Fruit fly (Drosophila melanogaster) whole organism, prepupa: ENCODE data around the gene Tbcd.

ENCODE experiments used
- Blimp-1 ChIP-seq: fragments of 200-800 bp; sonication (Bioruptor generic); optimal IDR thresholded peaks from 3 replicates; lab custom pipeline; 2017; ENCODE audit warnings: missing biosample characterization, missing genetic modification characterization, mild to moderate bottlenecking, moderate library complexity, missing genetic modification reagents
- CG10631 ChIP-seq: fragments of 200-800 bp; sonication (Bioruptor generic); optimal IDR thresholded peaks from 2 replicates; lab custom pipeline; 2016; ENCODE audit warnings: missing biosample characterization, missing genetic modification characterization
- CG10669 ChIP-seq: fragments of 200-800 bp; sonication (Bioruptor generic); optimal IDR thresholded peaks from 3 replicates; lab custom pipeline; 2018; ENCODE audit warnings: missing biosample characterization, mild to moderate bottlenecking, missing genetic modification characterization, moderate library complexity
- CG11762 ChIP-seq: fragments of 200-800 bp; sonication (Bioruptor generic); optimal IDR thresholded peaks from 3 replicates; lab custom pipeline; 2016; ENCODE audit warnings: missing biosample characterization, missing genetic modification characterization; ENCODE audit not compliant: insufficient read depth
- CG11902 ChIP-seq: fragments of 200-800 bp; sonication (Bioruptor generic); optimal IDR thresholded peaks from 3 replicates; lab custom pipeline; 2016; ENCODE audit warnings: missing biosample characterization, missing genetic modification characterization
- CG15336 ChIP-seq: fragments of 200-800 bp; sonication (Bioruptor generic); IDR thresholded peaks from 2 replicates; pipeline ENCODE4 v1.3.6; 2022; ENCODE audit warnings: missing biosample characterization, missing genetic modification characterization
- CG1621 ChIP-seq: fragments of 200-800 bp; sonication (Bioruptor generic); optimal IDR thresholded peaks from 3 replicates; lab custom pipeline; 2018; ENCODE audit warnings: missing biosample characterization, mild to moderate bottlenecking, missing genetic modification characterization
- CG16779 ChIP-seq: fragments of 200-800 bp; sonication (Bioruptor generic); optimal IDR thresholded peaks from 3 replicates; lab custom pipeline; 2017; ENCODE audit warnings: missing biosample characterization, mild to moderate bottlenecking, missing genetic modification characterization
- CG31627 ChIP-seq: fragments of 200-800 bp; sonication (Bioruptor generic); optimal IDR thresholded peaks from 3 replicates; lab custom pipeline; 2016; ENCODE audit warnings: missing biosample characterization, missing genetic modification characterization
- CG34406 ChIP-seq: fragments of 200-800 bp; sonication (Bioruptor generic); optimal IDR thresholded peaks from 3 replicates; lab custom pipeline; 2016; ENCODE audit warnings: missing biosample characterization, missing genetic modification characterization
- CG3919 ChIP-seq: fragments of 200-800 bp; sonication (Bioruptor generic); optimal IDR thresholded peaks from 3 replicates; lab custom pipeline; 2016; ENCODE audit warnings: missing biosample characterization, missing genetic modification characterization
- CG4318 ChIP-seq: fragments of 200-800 bp; sonication (Bioruptor generic); optimal IDR thresholded peaks from 3 replicates; lab custom pipeline; 2017; ENCODE audit warnings: missing biosample characterization, mild to moderate bottlenecking, missing genetic modification characterization
- CG6163 ChIP-seq: fragments of 200-800 bp; sonication (Bioruptor generic); IDR thresholded peaks from 3 replicates; pipeline ENCODE4 v1.3.6; 2022; ENCODE audit warnings: missing biosample characterization, missing genetic modification characterization
- CG6276 ChIP-seq: fragments of 200-800 bp; sonication (Bioruptor generic); optimal IDR thresholded peaks from 2 replicates; lab custom pipeline; 2017; ENCODE audit warnings: missing biosample characterization, mild to moderate bottlenecking, missing genetic modification characterization
- CG6808 ChIP-seq: fragments of 200-800 bp; sonication (Bioruptor generic); optimal IDR thresholded peaks from 3 replicates; lab custom pipeline; 2017; ENCODE audit warnings: missing biosample characterization, missing genetic modification characterization, mild to moderate bottlenecking, moderate library complexity, missing genetic modification reagents
- CG7368 ChIP-seq: fragments of 200-800 bp; sonication (Bioruptor generic); optimal IDR thresholded peaks from 3 replicates; lab custom pipeline; 2016; ENCODE audit warnings: missing biosample characterization, missing genetic modification characterization
- CG8119 ChIP-seq: fragments of 200-800 bp; sonication (Bioruptor generic); IDR thresholded peaks from 3 replicates; pipeline ENCODE4 v1.3.6; 2022; ENCODE audit warnings: missing biosample characterization, missing genetic modification characterization
- CG8319 ChIP-seq: fragments of 200-800 bp; sonication (Bioruptor generic); optimal IDR thresholded peaks from 3 replicates; lab custom pipeline; 2016; ENCODE audit warnings: missing biosample characterization, missing genetic modification characterization
- CG9139 ChIP-seq: fragments of 200-800 bp; sonication (Bioruptor generic); optimal IDR thresholded peaks from 3 replicates; lab custom pipeline; 2017; ENCODE audit warnings: missing biosample characterization, mild to moderate bottlenecking, missing genetic modification characterization
- Eip75B ChIP-seq: fragments of 200-800 bp; sonication (Bioruptor generic); optimal IDR thresholded peaks from 3 replicates; lab custom pipeline; 2016; ENCODE audit warnings: missing biosample characterization, missing genetic modification characterization
- Eip93F ChIP-seq: fragments of 200-800 bp; sonication (Bioruptor generic); optimal IDR thresholded peaks from 2 replicates; lab custom pipeline; 2016; ENCODE audit warnings: missing biosample characterization, mild to moderate bottlenecking, missing genetic modification characterization
- Ets96B ChIP-seq: fragments of 200-800 bp; optimal IDR thresholded peaks from 2 replicates; lab custom pipeline; 2019; ENCODE audit warnings: missing biosample characterization, mild to moderate bottlenecking, missing genetic modification characterization, moderate library complexity
- Hr38 ChIP-seq: sonication (Bioruptor generic); optimal IDR thresholded peaks from 2 replicates; lab custom pipeline; 2016; ENCODE audit warnings: missing biosample characterization, missing genetic modification characterization
- Hr39 ChIP-seq: fragments of 200-800 bp; sonication (Bioruptor generic); optimal IDR thresholded peaks from 2 replicates; lab custom pipeline; 2016; ENCODE audit warnings: missing biosample characterization, missing genetic modification characterization
- Hr4 ChIP-seq: fragments of 200-800 bp; sonication (Bioruptor generic); optimal IDR thresholded peaks from 3 replicates; lab custom pipeline; 2016; ENCODE audit warnings: missing biosample characterization, missing genetic modification characterization
- Smox ChIP-seq: fragments of 200-800 bp; sonication (Bioruptor generic); optimal IDR thresholded peaks from 3 replicates; lab custom pipeline; 2016; ENCODE audit warnings: missing biosample characterization, missing genetic modification characterization
- Sox102F ChIP-seq: fragments of 200-800 bp; sonication (Bioruptor generic); optimal IDR thresholded peaks from 2 replicates; lab custom pipeline; 2016; ENCODE audit warnings: missing biosample characterization, mild to moderate bottlenecking, missing genetic modification characterization
- Sox14 ChIP-seq: fragments of 200-800 bp; sonication (Bioruptor generic); optimal IDR thresholded peaks from 3 replicates; lab custom pipeline; 2016; ENCODE audit warnings: missing biosample characterization, missing genetic modification characterization
- Sox15 ChIP-seq: fragments of 200-800 bp; sonication (Bioruptor generic); optimal IDR thresholded peaks from 3 replicates; lab custom pipeline; 2016; ENCODE audit warnings: missing biosample characterization, missing genetic modification characterization
- acj6 ChIP-seq: fragments of 200-800 bp; sonication (Bioruptor generic); optimal IDR thresholded peaks from 3 replicates; lab custom pipeline; 2016; ENCODE audit warnings: missing biosample characterization, missing genetic modification characterization
- cyc ChIP-seq: fragments of 200-800 bp; sonication (Bioruptor generic); optimal IDR thresholded peaks from 3 replicates; lab custom pipeline; 2016; ENCODE audit warnings: missing biosample characterization, missing genetic modification characterization
- dac ChIP-seq: fragments of 200-800 bp; sonication (Bioruptor generic); optimal IDR thresholded peaks from 2 replicates; lab custom pipeline; 2017; ENCODE audit warnings: missing biosample characterization, mild to moderate bottlenecking, missing genetic modification characterization
- dsx ChIP-seq: fragments of 200-800 bp; optimal IDR thresholded peaks from 3 replicates; lab custom pipeline; 2019; ENCODE audit warnings: missing biosample characterization, mild to moderate bottlenecking, missing genetic modification characterization, moderate library complexity; ENCODE audit not compliant: poor library complexity, severe bottlenecking
- eg ChIP-seq: fragments of 200-800 bp; sonication (Bioruptor generic); IDR thresholded peaks from 3 replicates; pipeline ENCODE4 v1.3.6; 2022; ENCODE audit warnings: missing biosample characterization, missing genetic modification characterization
- esn ChIP-seq: fragments of 200-800 bp; sonication (Bioruptor generic); optimal IDR thresholded peaks from 2 replicates; lab custom pipeline; 2016; ENCODE audit warnings: missing biosample characterization, mild to moderate bottlenecking, missing genetic modification characterization, moderate library complexity
- fd59A ChIP-seq: fragments of 200-800 bp; sonication (Bioruptor generic); optimal IDR thresholded peaks from 2 replicates; lab custom pipeline; 2017; ENCODE audit warnings: missing biosample characterization, mild to moderate bottlenecking, missing genetic modification characterization, missing genetic modification reagents
- fd85E ChIP-seq: fragments of 200-800 bp; sonication (Bioruptor generic); optimal IDR thresholded peaks from 3 replicates; lab custom pipeline; 2016; ENCODE audit warnings: missing biosample characterization, missing genetic modification characterization
- lz ChIP-seq: fragments of 200-800 bp; sonication (Bioruptor generic); optimal IDR thresholded peaks from 3 replicates; lab custom pipeline; 2016; ENCODE audit warnings: missing biosample characterization, missing genetic modification characterization
- net ChIP-seq: fragments of 200-800 bp; sonication (Bioruptor generic); optimal IDR thresholded peaks from 3 replicates; lab custom pipeline; 2016; ENCODE audit warnings: missing biosample characterization, missing genetic modification characterization
- pdm3 ChIP-seq: fragments of 200-800 bp; sonication (Bioruptor generic); optimal IDR thresholded peaks from 3 replicates; lab custom pipeline; 2016; ENCODE audit warnings: missing biosample characterization, missing genetic modification characterization
- spab ChIP-seq: fragments of 200-800 bp; sonication (Bioruptor generic); optimal IDR thresholded peaks from 2 replicates; lab custom pipeline; 2017; ENCODE audit warnings: missing biosample characterization, mild to moderate bottlenecking, missing genetic modification characterization, missing genetic modification reagents
- svp ChIP-seq: fragments of 200-800 bp; sonication (Bioruptor generic); peaks from one replicate; lab custom pipeline; 2016; ENCODE audit warnings: missing biosample characterization, missing genetic modification characterization
- topi ChIP-seq: fragments of 200-800 bp; sonication (Bioruptor generic); optimal IDR thresholded peaks from 3 replicates; lab custom pipeline; 2016; ENCODE audit warnings: missing biosample characterization, missing genetic modification characterization
- vri ChIP-seq: fragments of 200-800 bp; sonication (Bioruptor generic); optimal IDR thresholded peaks from 3 replicates; lab custom pipeline; 2016; ENCODE audit warnings: missing biosample characterization, mild to moderate bottlenecking, missing genetic modification characterization

The Tbcd gene

DNA sequence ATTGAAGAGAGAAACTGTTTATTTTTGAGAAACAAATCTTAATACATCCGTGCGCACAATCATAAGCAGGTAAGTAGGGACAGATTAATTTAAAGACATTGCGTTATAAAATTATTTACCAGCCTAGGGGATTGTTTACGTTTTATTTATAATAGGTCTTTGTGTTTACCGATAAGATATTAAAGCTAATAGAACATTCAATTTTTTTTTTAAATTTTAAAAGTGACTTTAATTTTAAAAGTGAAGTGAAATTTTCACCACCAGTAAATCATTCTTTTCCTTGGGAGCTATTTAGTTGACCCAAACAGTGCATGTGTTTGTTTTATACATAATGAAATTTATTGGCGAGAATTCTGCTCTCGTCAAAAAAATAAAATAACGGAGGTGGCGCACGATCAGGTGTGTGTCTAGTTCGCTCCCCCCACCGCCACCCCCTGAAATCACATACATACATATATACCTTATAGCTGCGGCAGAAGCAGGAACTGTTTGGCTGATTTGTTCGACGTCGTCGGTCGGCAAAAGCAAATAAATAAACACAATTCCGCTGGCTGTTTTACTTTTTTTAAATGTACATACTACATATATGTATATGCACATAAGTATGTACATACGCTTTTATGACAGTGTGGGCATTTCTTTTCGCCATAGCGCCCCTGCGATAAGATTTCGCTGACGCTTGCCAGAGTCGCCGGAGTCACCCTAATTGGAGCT, 28.8 kb downstream of the Tbcd start (continued):
- TF ChIP-seq vri = peak; percentile 20
- no peak for TF ChIP-seq Hr38 (GFP tag; lab: Kevin White, UChicago)
- TF ChIP-seq Eip93F (GFP tag; lab: Kevin White, UChicago) = peak; percentile 15
- TF ChIP-seq Hr39 = peak; percentile 63
- TF ChIP-seq CG6163 (GFP tag; lab: Robert Waterston, UW) = peak; percentile 36
- TF ChIP-seq Smox = peak; percentile 64
- TF ChIP-seq Sox14 (GFP tag; lab: Kevin White, UChicago) = peak; percentile 49
- peak; percentile 80 for TF ChIP-seq svp (GFP tag; lab: Kevin White, UChicago)
- TF ChIP-seq CG3919 (GFP tag; lab: Kevin White, UChicago) = peak; percentile 34
- peak; percentile 39 for TF ChIP-seq Sox15 (GFP tag; lab: Kevin White, UChicago)
- peak; percentile 67 for TF ChIP-seq esn (GFP tag; lab: Kevin White, UChicago)
- no peak for TF ChIP-seq CG7368 (GFP tag; lab: Kevin White, UChicago)
- peak; percentile 46 for TF ChIP-seq spab (GFP tag; lab: Kevin White, UChicago)
- TF ChIP-seq Eip75B (GFP tag; lab: Kevin White, UChicago) = peak; percentile 60
- peak; percentile 43 for TF ChIP-seq fd59A (GFP tag; lab: Kevin White, UChicago)
- TF ChIP-seq fd85E (GFP tag; lab: Kevin White, UChicago) = no peak
- peak; percentile 52; the same call in 2 of the 3 replicates for TF ChIP-seq eg
- peak; percentile 30 for TF ChIP-seq Ets96B (tag; lab: Kevin White, UChicago)
- peak; percentile 30 for TF ChIP-seq CG4318 (GFP tag; lab: Kevin White, UChicago)
- TF ChIP-seq Hr4 = peak; percentile 52
- peak; percentile 64 for TF ChIP-seq topi
- peak; percentile 68 for TF ChIP-seq CG34406 (GFP tag; lab: Kevin White, UChicago)
- TF ChIP-seq CG16779 (tag; lab: Kevin White, UChicago) = no peak
- TF ChIP-seq CG15336 = peak; percentile 61; the same call in 1 of the 2 replicates
- peak; percentile 37 for TF ChIP-seq CG10631 (GFP tag; lab: Kevin White, UChicago)
- TF ChIP-seq CG1621 (tag; lab: Kevin White, UChicago) = no peak
- peak; percentile 25; the same call in 1 of the 3 replicates for TF ChIP-seq CG8119 (GFP tag; lab: Robert Waterston, UW)
- peak; percentile 35 for TF ChIP-seq CG6808
- TF ChIP-seq dsx (GFP tag; lab: Kevin White, UChicago) = peak; percentile 0
- peak; percentile 40 for TF ChIP-seq CG10669 (GFP tag; lab: Kevin White, UChicago)

DNA sequence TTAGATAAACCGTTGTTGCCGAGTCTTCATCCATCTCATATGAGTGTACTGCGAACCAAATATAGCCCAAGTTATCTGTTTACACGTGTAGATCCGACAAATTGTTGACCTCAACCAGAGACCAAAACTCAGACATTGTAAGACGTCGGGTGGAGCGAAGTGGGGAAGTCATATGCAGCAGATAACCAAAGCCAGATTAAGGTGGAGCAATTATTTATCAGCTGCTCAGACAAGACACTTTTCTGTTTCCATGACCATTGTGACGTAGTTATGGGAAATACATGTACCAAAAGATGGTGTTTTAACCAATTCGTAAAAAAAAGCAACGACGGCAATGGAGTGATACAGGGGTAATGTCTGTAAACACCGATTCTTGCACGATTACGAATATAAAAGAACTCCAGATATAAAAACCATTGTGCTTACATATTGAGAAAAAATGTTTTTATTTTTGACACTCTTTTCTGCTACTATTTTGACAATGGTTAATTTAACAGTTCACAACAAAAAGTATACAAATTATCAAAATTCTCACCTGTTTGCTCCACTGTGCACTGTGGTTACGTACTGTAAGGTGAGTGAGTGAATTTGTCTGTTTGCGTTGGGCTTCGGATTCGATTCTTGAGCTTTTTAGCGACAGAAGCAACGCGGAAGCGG, 30.1 kb downstream of the Tbcd start:
- no peak for TF ChIP-seq CG9139 (GFP tag; lab: Kevin White, UChicago)
- peak; percentile 79 for TF ChIP-seq Sox102F
- peak; percentile 19 for TF ChIP-seq CG4318 (GFP tag; lab: Kevin White, UChicago)
- peak; percentile 35 for TF ChIP-seq vri
- TF ChIP-seq dac = no peak
- peak; percentile 59 for TF ChIP-seq CG10669 (GFP tag; lab: Kevin White, UChicago)
- TF ChIP-seq CG8119 (GFP tag; lab: Robert Waterston, UW) = peak; percentile 15; the same call in 1 of the 3 replicates
- peak; percentile 60 for TF ChIP-seq Hr4
- TF ChIP-seq CG6276 (GFP tag; lab: Kevin White, UChicago) = peak; percentile 22
- peak; percentile 71 for TF ChIP-seq CG3919 (GFP tag; lab: Kevin White, UChicago)
- peak; percentile 23 for TF ChIP-seq fd59A (GFP tag; lab: Kevin White, UChicago)
- peak; percentile 93 for TF ChIP-seq svp (GFP tag; lab: Kevin White, UChicago)
- TF ChIP-seq dsx (GFP tag; lab: Kevin White, UChicago) = peak; percentile 35
- TF ChIP-seq Hr39 = peak; percentile 86
- peak; percentile 39; the same call in 1 of the 2 replicates for TF ChIP-seq CG15336
- TF ChIP-seq Blimp-1 (GFP tag; lab: Kevin White, UChicago) = no peak
- peak; percentile 78 for TF ChIP-seq CG31627 (GFP tag; lab: Kevin White, UChicago)
- peak; percentile 72 for TF ChIP-seq acj6 (GFP tag; lab: Kevin White, UChicago)
- TF ChIP-seq CG6163 (GFP tag; lab: Robert Waterston, UW) = peak; percentile 50; the same call in 2 of the 3 replicates
- TF ChIP-seq Eip75B (GFP tag; lab: Kevin White, UChicago) = peak; percentile 63
- TF ChIP-seq CG8319 = peak; percentile 66
- peak; percentile 62 for TF ChIP-seq eg
- TF ChIP-seq net (GFP tag; lab: Kevin White, UChicago) = peak; percentile 57
- peak; percentile 24 for TF ChIP-seq CG1621 (tag; lab: Kevin White, UChicago)
- TF ChIP-seq cyc = peak; percentile 72
- peak; percentile 52 for TF ChIP-seq Eip93F (GFP tag; lab: Kevin White, UChicago)
- TF ChIP-seq lz (GFP tag; lab: Kevin White, UChicago) = peak; percentile 83
- peak; percentile 25 for TF ChIP-seq spab (GFP tag; lab: Kevin White, UChicago)
- TF ChIP-seq CG11762 (GFP tag; lab: Kevin White, UChicago) = peak; percentile 75
- TF ChIP-seq pdm3 (GFP tag; lab: Kevin White, UChicago) = peak; percentile 78
- peak; percentile 49 for TF ChIP-seq CG11902
- TF ChIP-seq Ets96B (tag; lab: Kevin White, UChicago) = peak; percentile 64
- TF ChIP-seq esn (GFP tag; lab: Kevin White, UChicago) = peak; percentile 86
